Worm (Caenorhabditis elegans): ENCODE results near the gene T24H10.4.

- no peak for TF ChIP-seq skn-1 (tag; optimal IDR thresholded peaks at IDR 0.05)
- TF ChIP-seq nhr-76 (tag; optimal IDR thresholded peaks at IDR 0.05): no peak
- TF ChIP-seq nhr-77 (tag; optimal IDR thresholded peaks at IDR 0.05): no peak
- no peak for TF ChIP-seq aly-2 (tag; optimal IDR thresholded peaks at IDR 0.05)
- no peak for TF ChIP-seq ces-1 (GFP tag; optimal IDR thresholded peaks at IDR 0.05)
- TF ChIP-seq fos-1 (tag; optimal IDR thresholded peaks at IDR 0.05): no peak
- TF ChIP-seq nhr-28 (tag; optimal IDR thresholded peaks at IDR 0.05): no peak
- no peak for TF ChIP-seq zag-1 (tag; optimal IDR thresholded peaks at IDR 0.05)
Observed at ce11 chrII:9148079-9148478, 38.7 kb downstream of the T24H10.4 start.

Data from whole organism, L4 larva.